Fruit fly (Drosophila melanogaster) whole organism, embryonic: Measurements from ENCODE around the gene Atg6.
A peak's percentile ranks its signal among the peaks of the same experiment; 100 is the strongest.

Experiments
- Awh ChIP-seq: fragments of 200-800 bp; sonication (Bioruptor generic); IDR thresholded peaks from 2 replicates; pipeline ENCODE4, ENCODE4 v1.3.6; 2022; ENCODE audit warnings: missing biosample characterization, missing genetic modification characterization
- Bdp1 ChIP-seq: fragments of 200-800 bp; sonication (Bioruptor generic); optimal IDR thresholded peaks from 3 replicates; lab custom pipeline; 2016; ENCODE audit warnings: missing biosample characterization, missing genetic modification characterization
- Bgb ChIP-seq: fragments of 200-800 bp; sonication (Bioruptor generic); IDR thresholded peaks from 2 replicates; pipeline ENCODE4 v1.3.6; 2022; ENCODE audit warnings: missing biosample characterization, missing genetic modification characterization; ENCODE audit not compliant: partially characterized antibody
- Blimp-1 ChIP-seq: fragments of 200-800 bp; sonication (Bioruptor generic); optimal IDR thresholded peaks from 3 replicates; lab custom pipeline; 2018; ENCODE audit warnings: missing biosample characterization, missing genetic modification characterization, mild to moderate bottlenecking, moderate library complexity, missing genetic modification reagents
- CG10267 ChIP-seq: fragments of 200-800 bp; sonication (Bioruptor generic); optimal IDR thresholded peaks from 2 replicates; lab custom pipeline; 2018; ENCODE audit warnings: missing biosample characterization, mild to moderate bottlenecking, missing genetic modification characterization, moderate library complexity
- CG10431 ChIP-seq: fragments of 200-800 bp; sonication (Bioruptor generic); optimal IDR thresholded peaks from 3 replicates; lab custom pipeline; 2018; ENCODE audit warnings: missing biosample characterization, mild to moderate bottlenecking, missing genetic modification characterization
- CG10959 ChIP-seq: fragments of 200-800 bp; sonication (Bioruptor generic); IDR thresholded peaks from 2 replicates; pipeline ENCODE4 v1.3.6; 2022; ENCODE audit warnings: missing biosample characterization, missing genetic modification characterization
- CG10979 ChIP-seq: fragments of 200-800 bp; sonication (Bioruptor generic); optimal IDR thresholded peaks from 2 replicates; lab custom pipeline; 2018; ENCODE audit warnings: missing biosample characterization, mild to moderate bottlenecking, missing genetic modification characterization, moderate library complexity
- CG12071 ChIP-seq: fragments of 200-800 bp; sonication (Bioruptor generic); optimal IDR thresholded peaks from 3 replicates; lab custom pipeline; 2018; ENCODE audit warnings: missing biosample characterization, mild to moderate bottlenecking, missing genetic modification characterization
- CG1233 ChIP-seq: fragments of 200-800 bp; sonication (Bioruptor generic); optimal IDR thresholded peaks from 4 replicates; lab custom pipeline; 2018; ENCODE audit warnings: missing biosample characterization, mild to moderate bottlenecking, missing genetic modification characterization
- CG13424 ChIP-seq: fragments of 200-800 bp; sonication (Bioruptor generic); optimal IDR thresholded peaks from 2 replicates; lab custom pipeline; 2019; ENCODE audit warnings: missing biosample characterization, mild to moderate bottlenecking, missing genetic modification characterization, moderate library complexity
- CG14860 ChIP-seq: fragments of 200-800 bp; sonication (Bioruptor generic); IDR thresholded peaks from 3 replicates; pipeline ENCODE4 v1.3.6; 2022; ENCODE audit warnings: missing biosample characterization, missing genetic modification characterization; ENCODE audit not compliant: partially characterized antibody
- CG14965 ChIP-seq: fragments of 200-800 bp; sonication (Bioruptor generic); optimal IDR thresholded peaks from 2 replicates; lab custom pipeline; 2016; ENCODE audit warnings: missing biosample characterization, missing genetic modification characterization, borderline replicate concordance
- CG15011 ChIP-seq: fragments of 200-800 bp; sonication (Bioruptor generic); optimal IDR thresholded peaks from 3 replicates; lab custom pipeline; 2018; ENCODE audit warnings: missing biosample characterization, mild to moderate bottlenecking, missing genetic modification characterization
- CG17186 ChIP-seq: fragments of 200-800 bp; sonication (Bioruptor generic); optimal IDR thresholded peaks from 3 replicates; lab custom pipeline; 2017; ENCODE audit warnings: missing biosample characterization, missing genetic modification reagents, missing genetic modification characterization
- CG2129 ChIP-seq: fragments of 200-800 bp; sonication (Bioruptor generic); IDR thresholded peaks from 2 replicates; pipeline ENCODE4 v1.3.6; 2022; ENCODE audit warnings: missing biosample characterization, missing genetic modification characterization; ENCODE audit not compliant: partially characterized antibody
- CG2202 ChIP-seq: fragments of 200-800 bp; sonication (Bioruptor generic); optimal IDR thresholded peaks from 2 replicates; lab custom pipeline; 2018; ENCODE audit warnings: missing biosample characterization, mild to moderate bottlenecking, missing genetic modification characterization
- CG2678 ChIP-seq: fragments of 200-800 bp; sonication (Bioruptor generic); optimal IDR thresholded peaks from 3 replicates; lab custom pipeline; 2019; ENCODE audit warnings: missing biosample characterization, mild to moderate bottlenecking, missing genetic modification characterization, moderate library complexity
- CG31441 ChIP-seq: fragments of 200-800 bp; sonication (Bioruptor generic); IDR thresholded peaks from 2 replicates; pipeline ENCODE4 v1.3.6; 2022; ENCODE audit warnings: missing biosample characterization, missing genetic modification characterization
- CG3281 ChIP-seq: fragments of 200-800 bp; sonication (Bioruptor generic); optimal IDR thresholded peaks from 3 replicates; lab custom pipeline; 2017; ENCODE audit warnings: missing biosample characterization, mild to moderate bottlenecking, missing genetic modification characterization
- CG6254 ChIP-seq: fragments of 200-800 bp; sonication (Bioruptor generic); optimal IDR thresholded peaks from 3 replicates; lab custom pipeline; 2017; ENCODE audit warnings: mild to moderate bottlenecking, missing biosample characterization, missing genetic modification reagents, missing genetic modification characterization
- CG6272 ChIP-seq: fragments of 200-800 bp; sonication (Bioruptor generic); IDR thresholded peaks from 2 replicates; pipeline ENCODE4 v1.3.6; 2022; ENCODE audit warnings: missing biosample characterization, missing genetic modification characterization
- CG7928 ChIP-seq: fragments of 200-800 bp; sonication (Bioruptor generic); optimal IDR thresholded peaks from 2 replicates; lab custom pipeline; 2017; ENCODE audit warnings: missing biosample characterization, mild to moderate bottlenecking, missing genetic modification characterization
- CG7987 ChIP-seq: fragments of 200-800 bp; sonication (Bioruptor generic); optimal IDR thresholded peaks from 2 replicates; lab custom pipeline; 2018; ENCODE audit warnings: missing biosample characterization, mild to moderate bottlenecking, missing genetic modification characterization, moderate library complexity
- CG8478 ChIP-seq: fragments of >200 bp; optimal IDR thresholded peaks from 2 replicates; lab custom pipeline; 2018
- CG9876 ChIP-seq: fragments of 200-800 bp; sonication (Bioruptor generic); optimal IDR thresholded peaks from 2 replicates; lab custom pipeline; 2016; ENCODE audit warnings: missing biosample characterization, missing genetic modification characterization
- D19B ChIP-seq: fragments of 200-800 bp; sonication (Bioruptor generic); optimal IDR thresholded peaks from 2 replicates; lab custom pipeline; 2017; ENCODE audit warnings: missing biosample characterization, mild to moderate bottlenecking, missing genetic modification characterization
- Dad ChIP-seq: fragments of 200-800 bp; sonication (Bioruptor generic); optimal IDR thresholded peaks from 3 replicates; lab custom pipeline; 2016; ENCODE audit warnings: missing biosample characterization, missing genetic modification characterization
- Dek ChIP-seq: fragments of 200-800 bp; sonication (Bioruptor generic); optimal IDR thresholded peaks from 3 replicates; lab custom pipeline; 2019; ENCODE audit warnings: missing biosample characterization, mild to moderate bottlenecking, missing genetic modification characterization, moderate library complexity
- Opbp ChIP-seq: fragments of 200-800 bp; sonication (Bioruptor generic); IDR thresholded peaks from 3 replicates; pipeline ENCODE4 v1.3.6; 2022; ENCODE audit warnings: missing biosample characterization, missing genetic modification characterization; ENCODE audit not compliant: partially characterized antibody
- Poxn ChIP-seq: fragments of 200-800 bp; sonication (Bioruptor generic); IDR thresholded peaks from 2 replicates; pipeline ENCODE4 v1.3.6; 2022; ENCODE audit warnings: missing biosample characterization, missing genetic modification characterization
- Six4 ChIP-seq: fragments of 200-800 bp; sonication (Bioruptor generic); optimal IDR thresholded peaks from 2 replicates; lab custom pipeline; 2016; ENCODE audit warnings: missing biosample characterization, missing genetic modification characterization
- Sry-δ ChIP-seq: fragments of 200-800 bp; sonication (Bioruptor generic); optimal IDR thresholded peaks from 2 replicates; lab custom pipeline; 2016; ENCODE audit warnings: missing biosample characterization, missing genetic modification characterization
- ase ChIP-seq: fragments of 200-800 bp; sonication (Bioruptor generic); IDR thresholded peaks from 3 replicates; pipeline ENCODE4 v1.3.6; 2022; ENCODE audit warnings: missing biosample characterization, missing genetic modification characterization
- bsh ChIP-seq, 2 experiments: fragments of 200-800 bp; sonication (Bioruptor generic); optimal IDR thresholded peaks; 2 replicates each; lab custom pipeline; 2017 to 2018; ENCODE audit warnings: mild to moderate bottlenecking in 2 of 2, missing biosample characterization in 2 of 2, missing genetic modification characterization in 2 of 2, moderate library complexity in 1 of 2
- cg ChIP-seq: fragments of 200-800 bp; sonication (Bioruptor generic); optimal IDR thresholded peaks from 3 replicates; lab custom pipeline; 2019; ENCODE audit warnings: missing biosample characterization, mild to moderate bottlenecking, missing genetic modification characterization, moderate library complexity
- chif ChIP-seq, 2 experiments: fragments of 200-800 bp; sonication (Bioruptor generic); optimal IDR thresholded peaks; 3 replicates each; lab custom pipeline; 2016; ENCODE audit warnings: missing biosample characterization in 2 of 2, missing genetic modification characterization in 2 of 2
- dm ChIP-seq: fragments of 200-800 bp; sonication (Bioruptor generic); optimal IDR thresholded peaks from 3 replicates; lab custom pipeline; 2016; ENCODE audit warnings: missing biosample characterization, missing genetic modification characterization
- jigr1 ChIP-seq: fragments of 200-800 bp; sonication (Bioruptor generic); IDR thresholded peaks from 3 replicates; pipeline ENCODE4 v1.3.6; 2022; ENCODE audit warnings: missing biosample characterization, missing genetic modification characterization
- jing ChIP-seq: fragments of 200-800 bp; sonication (Bioruptor generic); optimal IDR thresholded peaks from 2 replicates; lab custom pipeline; 2018; ENCODE audit warnings: missing biosample characterization, mild to moderate bottlenecking, missing genetic modification characterization
- jumu ChIP-seq: fragments of 200-800 bp; sonication (Bioruptor generic); optimal IDR thresholded peaks from 3 replicates; lab custom pipeline; 2016; ENCODE audit warnings: missing biosample characterization, missing genetic modification characterization
- kay ChIP-seq: fragments of 200-800 bp; sonication (Bioruptor generic); optimal IDR thresholded peaks from 2 replicates; lab custom pipeline; 2016; ENCODE audit warnings: missing biosample characterization, missing genetic modification characterization
- pan ChIP-seq, 4 experiments: fragments of >200 bp in 3 of 4; fragments of 200-800 bp in 1 of 4; sonication (Bioruptor generic) in 1 of 4; optimal IDR thresholded peaks in 3 of 4; IDR thresholded peaks in 1 of 4; 2 replicates each; pipeline versions ENCODE4 v1.3.6 to Lab custom; 2017 to 2022; ENCODE audit warnings: missing biosample characterization in 2 of 4, missing genetic modification characterization in 2 of 4, mixed read lengths in 1 of 4
- pita ChIP-seq: fragments of 200-800 bp; sonication (Bioruptor generic); optimal IDR thresholded peaks from 2 replicates; lab custom pipeline; 2017; ENCODE audit warnings: missing biosample characterization, mild to moderate bottlenecking, missing genetic modification characterization
- salm ChIP-seq: fragments of 200-800 bp; sonication (Bioruptor generic); optimal IDR thresholded peaks from 2 replicates; lab custom pipeline; 2018; ENCODE audit warnings: missing biosample characterization, mild to moderate bottlenecking, missing genetic modification characterization
- sna ChIP-seq: fragments of 200-800 bp; sonication (Bioruptor generic); IDR thresholded peaks from 2 replicates; pipeline ENCODE4 v1.3.6; 2022; ENCODE audit warnings: missing biosample characterization, missing genetic modification characterization; ENCODE audit not compliant: partially characterized antibody
- tna ChIP-seq: fragments of 200-800 bp; sonication (Bioruptor generic); IDR thresholded peaks from 2 replicates; pipeline ENCODE4 v1.3.6; 2022; ENCODE audit warnings: missing biosample characterization, missing genetic modification characterization; ENCODE audit not compliant: partially characterized antibody
- vnd ChIP-seq: fragments of 200-800 bp; sonication (Bioruptor generic); IDR thresholded peaks from 3 replicates; pipeline ENCODE4 v1.3.6; 2022; ENCODE audit warnings: missing biosample characterization, missing genetic modification characterization; ENCODE audit not compliant: partially characterized antibody

Gene Atg6

DNA sequence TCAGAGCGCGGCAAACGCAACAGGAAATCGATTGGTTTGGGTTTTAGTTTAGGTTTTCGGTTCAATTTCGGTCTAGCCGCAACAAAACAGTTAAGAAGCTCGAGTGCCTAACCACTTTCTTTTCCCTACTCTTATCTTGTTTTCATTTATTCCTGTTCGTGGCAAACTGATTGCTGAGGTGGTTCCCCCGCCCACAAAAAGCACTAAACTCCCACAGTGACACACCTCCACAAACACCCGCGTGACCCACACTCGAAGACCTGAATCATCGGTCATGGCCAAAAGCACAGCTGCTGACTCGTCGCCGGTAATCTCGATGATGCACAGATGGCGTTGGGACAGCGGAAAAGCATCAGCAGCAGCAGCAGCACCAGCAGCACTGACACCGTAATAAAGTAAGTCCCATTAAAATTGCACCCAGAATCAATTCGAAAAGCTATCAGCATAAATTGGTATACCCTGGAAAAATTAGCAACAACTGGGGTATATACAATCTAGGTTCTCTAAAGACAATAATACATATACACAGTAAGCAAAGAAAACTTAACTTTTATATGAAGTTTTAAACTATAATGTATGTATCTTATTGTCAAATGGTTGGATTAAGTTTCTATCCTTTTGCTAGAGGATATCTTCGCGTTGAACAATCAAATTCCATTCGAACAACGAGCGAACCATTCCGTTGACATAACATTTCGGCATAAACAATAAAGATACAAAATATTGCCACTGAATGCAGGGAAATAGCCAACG, 24.7 kb downstream of the Atg6 start:
- TF ChIP-seq kay (GFP tag; lab: Kevin White, UChicago) (no peak), dm (GFP tag; lab: Kevin White, UChicago) (no peak), CG2202 (tag; lab: Kevin White, UChicago) (no peak), ase (GFP tag; lab: Robert Waterston, UW) (no peak), CG15011 (GFP tag; lab: Kevin White, UChicago) (no peak), CG17186 (GFP tag; lab: Kevin White, UChicago) (no peak), pan (optimal IDR thresholded peaks at IDR 0.05; lab: Kevin White, UChicago) (no peak), pan (GFP tag; optimal IDR thresholded peaks at IDR 0.05 in 1 of 2, IDR thresholded peaks at IDR 0.05 in 1 of 2) (peak in 1 of 2 experiments; percentile 62), bsh (GFP tag; optimal IDR thresholded peaks at IDR 0.05; lab: Kevin White, UChicago) (peak in 1 of 2 experiments; percentile 65), Awh (GFP tag; lab: Robert Waterston, UW) (peak; percentile 41; the same call in 1 of the 2 replicates), CG12071 (GFP tag; lab: Kevin White, UChicago) (no peak), Poxn (no peak), sna (no peak), CG10979 (tag; lab: Kevin White, UChicago) (peak; percentile 13), CG10959 (GFP tag; lab: Robert Waterston, UW) (no peak), Dek (tag; lab: Kevin White, UChicago) (no peak), Dad (GFP tag; lab: Kevin White, UChicago) (no peak), Six4 (GFP tag; lab: Kevin White, UChicago) (no peak), Sry-δ (GFP tag; lab: Kevin White, UChicago) (no peak), jing (GFP tag; lab: Kevin White, UChicago) (no peak), CG13424 (peak; percentile 43), CG3281 (no peak), Blimp-1 (GFP tag; lab: Kevin White, UChicago) (no peak), CG14965 (GFP tag; lab: Kevin White, UChicago) (no peak), CG1233 (GFP tag; lab: Kevin White, UChicago) (peak; percentile 4), tna (GFP tag; lab: Robert Waterston, UW) (no peak), salm (tag; lab: Kevin White, UChicago) (no peak), pita (GFP tag; lab: Kevin White, UChicago) (no peak), CG14860 (GFP tag; lab: Robert Waterston, UW) (no peak), CG8478 (lab: Kevin White, UChicago) (no peak), CG10267 (tag; lab: Kevin White, UChicago) (no peak), CG31441 (peak; percentile 51), jumu (GFP tag; lab: Kevin White, UChicago) (no peak), chif (GFP tag; optimal IDR thresholded peaks at IDR 0.05; lab: Kevin White, UChicago) (peak in 1 of 2 experiments; percentile 51), CG6254 (GFP tag; lab: Kevin White, UChicago) (no peak), CG7928 (GFP tag; lab: Kevin White, UChicago) (no peak), Bgb (no peak), cg (GFP tag; lab: Kevin White, UChicago) (no peak), CG6272 (GFP tag; lab: Robert Waterston, UW) (no peak), CG2129 (GFP tag; lab: Robert Waterston, UW) (no peak), vnd (no peak), D19B (GFP tag; lab: Kevin White, UChicago) (peak; percentile 55), jigr1 (GFP tag; lab: Robert Waterston, UW) (no peak), Bdp1 (GFP tag; lab: Kevin White, UChicago) (no peak), CG7987 (GFP tag; lab: Kevin White, UChicago) (no peak), CG9876 (no peak), Opbp (GFP tag; lab: Robert Waterston, UW) (no peak), CG2678 (tag; lab: Kevin White, UChicago) (peak; percentile 62), CG10431 (GFP tag; lab: Kevin White, UChicago) (no peak)
